Worm (Caenorhabditis elegans) whole organism, late embryonic: ENCODE measurements around the gene dnj-18.

ENCODE experiments used
- K09A11.1 ChIP-seq: sonication (generic microtip); optimal IDR thresholded peaks from 2 replicates; lab custom pipeline; 2017; ENCODE audit warnings: antibody characterized with exemption, mild to moderate bottlenecking, missing genetic modification characterization, missing compliant biosample characterization; ENCODE audit not compliant: insufficient read depth
- ama-1 ChIP-seq: fragments of 150-350 bp; optimal IDR thresholded peaks from 2 replicates; lab custom pipeline; 2014
- elt-2 ChIP-seq: sonication (generic microtip); optimal IDR thresholded peaks from 2 replicates; lab custom pipeline; 2016; ENCODE audit warnings: missing genetic modification reagents, missing genetic modification characterization, missing compliant biosample characterization
- fkh-10 ChIP-seq: fragments of 150-350 bp; optimal IDR thresholded peaks from 2 replicates; lab custom pipeline; 2014; ENCODE audit warnings: missing biosample characterization, missing genetic modification reagents, missing genetic modification characterization
- mec-3 ChIP-seq: sonication (generic microtip); optimal IDR thresholded peaks from 2 replicates; lab custom pipeline; 2016; ENCODE audit warnings: borderline replicate concordance, missing genetic modification characterization, missing compliant biosample characterization
- nhr-11 ChIP-seq: fragments of 150-350 bp; optimal IDR thresholded peaks from 2 replicates; lab custom pipeline; 2014; ENCODE audit warnings: missing biosample characterization, missing genetic modification characterization
- sox-4 ChIP-seq: sonication (generic microtip); optimal IDR thresholded peaks from 2 replicates; lab custom pipeline; 2017; ENCODE audit warnings: mild to moderate bottlenecking, missing genetic modification characterization, inconsistent platforms, missing compliant biosample characterization
- syd-9 ChIP-seq: sonication (generic microtip); optimal IDR thresholded peaks from 2 replicates; lab custom pipeline; 2016; ENCODE audit warnings: mild to moderate bottlenecking, missing genetic modification characterization, moderate library complexity, missing compliant biosample characterization
- tbx-2 ChIP-seq: sonication (generic microtip); optimal IDR thresholded peaks from 2 replicates; lab custom pipeline; 2016; ENCODE audit warnings: missing genetic modification characterization, missing compliant biosample characterization

DNA sequence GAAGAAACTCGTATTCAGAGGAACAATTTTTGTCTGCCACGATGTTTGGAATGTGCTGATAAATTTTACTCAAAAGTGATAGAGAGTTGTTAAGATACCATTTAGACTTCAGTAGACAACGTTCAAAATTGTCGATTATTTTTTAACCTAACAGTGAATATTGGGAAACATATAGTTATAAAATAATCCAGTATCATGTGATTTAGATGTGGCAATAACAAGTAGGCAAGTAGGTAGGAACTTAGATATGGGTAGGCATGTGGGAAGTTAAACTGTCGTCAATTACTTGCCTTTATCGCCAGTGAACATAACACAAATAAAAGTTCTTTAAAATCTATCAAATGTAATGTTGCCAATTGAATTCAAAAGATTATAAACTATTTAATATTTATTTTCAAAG, 26.4 kb upstream of the dnj-18 start, which contains the start of gene T23F11.11:
- TF ChIP-seq fkh-10 (GFP tag; lab: Kevin White, UChicago) = no peak
- no peak for TF ChIP-seq mec-3 (tag; lab: Kevin White, UChicago)
- no peak for TF ChIP-seq tbx-2 (tag; lab: Kevin White, UChicago)
- TF ChIP-seq ama-1 (lab: Kevin White, UChicago) = no peak
- TF ChIP-seq elt-2 = no peak
- TF ChIP-seq K09A11.1 (tag; lab: Kevin White, UChicago) = no peak
- TF ChIP-seq syd-9 (tag; lab: Kevin White, UChicago) = no peak
- no peak for TF ChIP-seq sox-4
- TF ChIP-seq nhr-11 = no peak
